Worm (Caenorhabditis elegans) whole organism, L4 larva: ENCODE measurements around the gene M02D8.5.

Experiments used
- F10B5.3 ChIP-seq: sonication (generic microtip); optimal IDR thresholded peaks from 2 replicates; lab custom pipeline; 2016; ENCODE audit warnings: mild to moderate bottlenecking, missing genetic modification characterization, missing compliant biosample characterization
- F37D6.2 ChIP-seq: sonication (generic microtip); optimal IDR thresholded peaks from 2 replicates; lab custom pipeline; 2016; ENCODE audit warnings: mild to moderate bottlenecking, missing genetic modification characterization, missing compliant biosample characterization
- T20F7.1 ChIP-seq: fragments of 200-800 bp; sonication (Bioruptor generic); optimal IDR thresholded peaks from 2 replicates; lab custom pipeline; 2018; ENCODE audit warnings: mild to moderate bottlenecking, missing genetic modification characterization, missing compliant biosample characterization
- T26A8.4 ChIP-seq: fragments of 200-800 bp; sonication (Bioruptor generic); IDR thresholded peaks from 2 replicates; pipeline ENCODE4 v1.3.6; 2022; ENCODE audit warnings: missing genetic modification characterization, missing compliant biosample characterization
- ZK337.2 ChIP-seq: fragments of 200-800 bp; sonication (Bioruptor generic); IDR thresholded peaks from 2 replicates; pipeline ENCODE4 v1.3.6; 2022; ENCODE audit warnings: missing genetic modification reagents, missing genetic modification characterization, missing compliant biosample characterization
- aha-1 ChIP-seq: fragments of 150-350 bp; peaks from one replicate; lab custom pipeline; 2014; ENCODE audit warnings: missing biosample characterization, missing genetic modification characterization
- arid-1 ChIP-seq: fragments of 200-800 bp; sonication (Bioruptor generic); conservative IDR thresholded peaks from 2 replicates; pipeline ENCODE4 v1.3.6; 2022; ENCODE audit warnings: missing genetic modification reagents, missing genetic modification characterization, missing compliant biosample characterization
- ceh-28 ChIP-seq: fragments of 150-350 bp; optimal IDR thresholded peaks from 2 replicates; lab custom pipeline; 2014; ENCODE audit warnings: missing biosample characterization, missing genetic modification reagents, missing genetic modification characterization
- ceh-44 ChIP-seq: fragments of 200-800 bp; sonication (Bioruptor generic); IDR thresholded peaks from 2 replicates; pipeline ENCODE4 v1.3.6; 2022; ENCODE audit warnings: missing genetic modification reagents, missing genetic modification characterization, missing compliant biosample characterization
- daf-16 ChIP-seq, 3 experiments: sonication (generic microtip); optimal IDR thresholded peaks; 2 replicates each; lab custom pipeline; 2016 to 2017; ENCODE audit warnings: missing genetic modification characterization in 3 of 3, missing genetic modification reagents in 3 of 3, mild to moderate bottlenecking in 2 of 3, missing compliant biosample characterization in 2 of 3, missing biosample characterization in 1 of 3, moderate library complexity in 1 of 3
- dmd-6 ChIP-seq: fragments of 200-800 bp; sonication (Bioruptor generic); IDR thresholded peaks from 2 replicates; pipeline ENCODE4 v1.3.6; 2022; ENCODE audit warnings: missing genetic modification reagents, missing genetic modification characterization, missing compliant biosample characterization
- dmd-9 ChIP-seq: fragments of 200-800 bp; sonication (Bioruptor generic); IDR thresholded peaks from 2 replicates; pipeline ENCODE4 v1.3.6; 2022; ENCODE audit warnings: missing genetic modification reagents, missing genetic modification characterization, missing compliant biosample characterization
- dve-1 ChIP-seq: sonication (generic microtip); optimal IDR thresholded peaks from 2 replicates; lab custom pipeline; 2017; ENCODE audit warnings: antibody characterized with exemption, mild to moderate bottlenecking, missing genetic modification characterization, missing compliant biosample characterization; ENCODE audit not compliant: insufficient read depth
- egl-43 ChIP-seq: fragments of 200-800 bp; sonication (Bioruptor generic); IDR thresholded peaks from 2 replicates; pipeline ENCODE4 v1.3.6; 2022; ENCODE audit warnings: missing genetic modification reagents, missing genetic modification characterization, missing compliant biosample characterization
- hlh-11 ChIP-seq: fragments of 200-800 bp; sonication (Bioruptor generic); optimal IDR thresholded peaks from 2 replicates; lab custom pipeline; 2018; ENCODE audit warnings: mild to moderate bottlenecking, missing genetic modification characterization, missing compliant biosample characterization
- hlh-30 ChIP-seq: sonication (generic microtip); optimal IDR thresholded peaks from 2 replicates; lab custom pipeline; 2017; ENCODE audit warnings: antibody characterized with exemption, mild to moderate bottlenecking, missing genetic modification characterization, missing compliant biosample characterization; ENCODE audit not compliant: insufficient read depth
- lin-29 ChIP-seq: fragments of 200-800 bp; sonication (Bioruptor generic); IDR thresholded peaks from 2 replicates; pipeline ENCODE4 v1.3.6; 2022; ENCODE audit warnings: missing genetic modification reagents, missing genetic modification characterization, missing compliant biosample characterization
- madf-5 ChIP-seq, 2 experiments: fragments of 200-800 bp; sonication (Bioruptor generic); IDR thresholded peaks; 2 replicates each; pipeline ENCODE4 v1.3.6; 2022; ENCODE audit warnings: missing compliant biosample characterization in 2 of 2, missing genetic modification characterization in 2 of 2
- mep-1 ChIP-seq: fragments of 150-350 bp; sonication (generic microtip); optimal IDR thresholded peaks from 3 replicates; lab custom pipeline; 2014; ENCODE audit warnings: missing biosample characterization, missing genetic modification characterization
- mes-2 ChIP-seq: sonication (generic microtip); optimal IDR thresholded peaks from 2 replicates; lab custom pipeline; 2016; ENCODE audit warnings: missing genotype, mild to moderate bottlenecking, missing genetic modification characterization, missing compliant biosample characterization; ENCODE audit not compliant: poor library complexity, severe bottlenecking
- nhr-42 ChIP-seq: fragments of 200-800 bp; sonication (Bioruptor generic); IDR thresholded peaks from 2 replicates; pipeline ENCODE4 v1.3.6; 2022; ENCODE audit warnings: missing genetic modification characterization, missing compliant biosample characterization
- nhr-48 ChIP-seq: sonication (generic microtip); optimal IDR thresholded peaks from 2 replicates; lab custom pipeline; 2016; ENCODE audit warnings: mild to moderate bottlenecking, missing genetic modification characterization, missing compliant biosample characterization
- nhr-6 ChIP-seq: fragments of 150-350 bp; optimal IDR thresholded peaks from 2 replicates; lab custom pipeline; 2014; ENCODE audit warnings: missing biosample characterization, missing genetic modification characterization
- php-3 ChIP-seq: fragments of 200-800 bp; sonication (Bioruptor generic); IDR thresholded peaks from 2 replicates; pipeline ENCODE4 v1.3.6; 2022; ENCODE audit warnings: missing genetic modification reagents, missing genetic modification characterization, missing compliant biosample characterization
- pqm-1 ChIP-seq: sonication (generic microtip); optimal IDR thresholded peaks from 2 replicates; lab custom pipeline; 2017; ENCODE audit warnings: missing biosample characterization, missing genetic modification characterization
- rbr-2 ChIP-seq: sonication (generic microtip); optimal IDR thresholded peaks from 2 replicates; lab custom pipeline; 2016; ENCODE audit warnings: missing genotype, missing genetic modification characterization, missing compliant biosample characterization
- set-16 ChIP-seq: fragments of 200-800 bp; sonication (Bioruptor generic); IDR thresholded peaks from 2 replicates; pipeline ENCODE4 v1.3.6; 2022; ENCODE audit warnings: missing genetic modification reagents, missing genetic modification characterization, missing compliant biosample characterization
- unc-130 ChIP-seq: sonication (generic microtip); optimal IDR thresholded peaks from 2 replicates; lab custom pipeline; 2016; ENCODE audit warnings: missing genetic modification reagents, missing genetic modification characterization, missing compliant biosample characterization
- unc-62 ChIP-seq, 3 experiments: fragments of 150-350 bp in 1 of 3; sonication (generic microtip); optimal IDR thresholded peaks in 2 of 3; peaks in 1 of 3; 1 replicate in 1 of 3; 2 replicates in 2 of 3; lab custom pipeline; 2014 to 2017; ENCODE audit warnings: missing biosample characterization in 3 of 3, missing genetic modification characterization in 3 of 3, missing genetic modification reagents in 3 of 3, missing genotype in 1 of 3
- ztf-11 ChIP-seq: fragments of 150-350 bp; optimal IDR thresholded peaks from 2 replicates; lab custom pipeline; 2014; ENCODE audit warnings: missing biosample characterization, missing genetic modification characterization

The M02D8.5 gene

DNA sequence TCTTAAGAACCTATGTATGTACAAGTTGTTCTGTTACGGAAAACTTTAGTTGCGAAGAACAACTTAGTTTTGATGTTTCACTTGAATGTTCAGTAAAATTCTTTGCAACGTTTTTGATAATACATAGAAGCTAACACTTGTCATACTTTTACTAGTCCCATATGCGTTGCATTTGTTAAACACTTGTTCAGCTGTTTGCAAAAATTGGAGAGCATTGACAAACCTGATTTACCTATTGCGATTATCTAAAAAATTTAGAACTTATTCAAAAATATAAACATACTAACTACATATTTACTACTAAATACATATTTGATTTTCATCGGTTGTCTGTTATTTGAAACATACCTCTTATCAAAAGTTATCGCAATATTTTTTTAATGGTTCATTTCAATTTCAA lies 43.2 kb downstream of the M02D8.5 start (continued):
- TF ChIP-seq daf-16 (GFP tag; optimal IDR thresholded peaks at IDR 0.05; lab: Kevin White, UChicago) (no peak), daf-16 (tag; optimal IDR thresholded peaks at IDR 0.05; lab: Kevin White, UChicago) (peak; percentile 71), arid-1 (GFP tag; lab: Robert Waterston, UW) (no peak), T26A8.4 (GFP tag; lab: Robert Waterston, UW) (0 out of 2 replicates have a peak, but pooled peaks have one; percentile 10), lin-29 (GFP tag; lab: Robert Waterston, UW) (no peak), ztf-11 (tag; lab: Kevin White, UChicago) (no peak), ceh-44 (GFP tag; lab: Robert Waterston, UW) (no peak), ceh-28 (tag; lab: Kevin White, UChicago) (no peak), nhr-42 (GFP tag; lab: Robert Waterston, UW) (no peak), T20F7.1 (peak; percentile 34)

DNA sequence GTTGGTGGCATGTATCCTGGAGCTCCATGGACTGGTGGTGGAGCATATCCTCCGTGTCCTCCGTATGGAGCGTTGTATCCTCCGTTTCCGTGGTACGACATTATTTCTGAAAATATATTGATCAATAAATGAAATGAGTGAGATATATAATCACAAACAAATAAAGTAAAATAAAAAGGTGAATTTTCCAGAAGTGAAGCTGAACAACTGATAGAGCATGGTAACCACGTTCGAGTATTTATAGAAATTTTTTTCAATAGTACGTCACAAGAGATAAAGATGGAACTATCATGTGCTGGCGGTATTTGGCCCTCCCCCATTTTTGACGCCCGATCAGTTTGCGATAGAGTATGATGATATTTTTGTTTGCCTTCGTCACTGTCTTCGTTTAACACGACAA lies 44.6 kb downstream of the M02D8.5 start, which contains the start of gene F53A9.7:
Gene F53A9.7 (minus strand): TSS at position 101 of the 400 bp plus-strand sequence.
- TF ChIP-seq unc-62 (GFP tag; optimal IDR thresholded peaks at IDR 0.05 in 1 of 2; lab: Kevin White, UChicago) (peak in 1 of 2 experiments; percentile 60), unc-62 (tag; optimal IDR thresholded peaks at IDR 0.05; lab: Kevin White, UChicago) (no peak), aha-1 (tag; lab: Kevin White, UChicago) (peak; percentile 25), rbr-2 (no peak), dve-1 (tag; lab: Kevin White, UChicago) (peak; percentile 13)

DNA sequence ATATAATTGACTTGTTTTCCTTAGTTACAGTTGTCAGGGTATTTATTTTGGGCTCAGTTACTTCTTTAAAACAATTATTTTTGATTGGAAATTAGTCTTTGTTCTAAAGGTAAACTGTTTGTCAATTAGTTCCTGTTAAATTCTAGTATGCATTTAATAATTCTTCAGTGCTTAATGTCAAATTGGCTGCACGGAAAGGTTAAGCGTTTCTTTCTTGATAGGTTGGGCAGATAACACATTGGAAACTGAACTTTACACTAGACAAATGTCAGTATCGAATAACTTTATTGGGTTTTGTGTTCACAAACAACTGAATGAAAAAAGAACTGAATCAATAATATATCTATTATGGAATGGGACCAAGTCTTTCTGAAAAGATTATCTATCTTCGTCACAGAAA lies 46.6 kb downstream of the M02D8.5 start:
- peak; percentile 42 for TF ChIP-seq dmd-6 (GFP tag; lab: Robert Waterston, UW)
- peak; percentile 16 for TF ChIP-seq aha-1 (tag; lab: Kevin White, UChicago)
- TF ChIP-seq dve-1 (tag; lab: Kevin White, UChicago) = peak; percentile 42
- TF ChIP-seq daf-16 (GFP tag; optimal IDR thresholded peaks at IDR 0.05; lab: Kevin White, UChicago) = no peak
- peak; percentile 66 for TF ChIP-seq daf-16 (tag; optimal IDR thresholded peaks at IDR 0.05; lab: Kevin White, UChicago)
- no peak for TF ChIP-seq madf-5 (GFP tag; IDR thresholded peaks at IDR 0.05; lab: Robert Waterston, UW)
- no peak for TF ChIP-seq F10B5.3
- TF ChIP-seq php-3 (GFP tag; lab: Robert Waterston, UW) = 0 out of 2 replicates have a peak, but pooled peaks have one; percentile 10
- TF ChIP-seq F37D6.2 (tag; lab: Kevin White, UChicago) = no peak
- TF ChIP-seq egl-43 (GFP tag; lab: Robert Waterston, UW) = no peak

DNA sequence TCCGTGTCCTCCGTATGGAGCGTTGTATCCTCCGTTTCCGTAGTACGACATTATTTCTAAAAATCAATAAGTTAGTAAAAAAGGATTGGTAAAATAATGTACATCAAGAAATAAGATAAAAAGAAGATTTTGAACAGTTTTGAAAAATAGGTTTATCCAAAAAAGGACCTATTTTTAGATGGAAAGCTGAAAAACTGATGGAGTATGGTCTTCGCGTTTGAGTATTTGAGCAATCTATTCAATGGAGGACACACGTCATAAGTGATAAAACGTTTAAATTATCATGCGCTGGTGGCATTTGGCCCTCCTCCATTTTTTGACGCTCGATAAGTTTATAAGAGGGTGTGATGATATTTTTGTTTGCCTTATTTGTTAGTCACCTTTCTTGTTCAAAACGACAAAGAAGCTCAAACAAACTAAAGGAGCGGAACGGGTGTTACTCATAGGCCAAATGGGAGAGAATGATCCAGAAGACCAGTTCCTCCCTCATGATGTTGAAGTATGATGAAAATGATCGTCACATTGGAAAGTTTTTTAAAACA lies 47.6 kb downstream of the M02D8.5 start, which contains the start of gene F53A9.6:
Gene F53A9.6 (minus strand): TSS at position 51 of the 542 bp plus-strand sequence.
- TF ChIP-seq hlh-30 (tag; lab: Kevin White, UChicago) (peak; percentile 63), mes-2 (tag; lab: Kevin White, UChicago) (peak; percentile 21), dve-1 (tag; lab: Kevin White, UChicago) (peak; percentile 79), daf-16 (GFP tag; optimal IDR thresholded peaks at IDR 0.05; lab: Kevin White, UChicago) (no peak), daf-16 (tag; optimal IDR thresholded peaks at IDR 0.05; lab: Kevin White, UChicago) (peak; percentile 47), madf-5 (GFP tag; IDR thresholded peaks at IDR 0.05; lab: Robert Waterston, UW) (no peak), set-16 (GFP tag; lab: Robert Waterston, UW) (no peak), nhr-48 (tag; lab: Kevin White, UChicago) (no peak), unc-130 (no peak), hlh-11 (peak; percentile 40), pqm-1 (peak; percentile 23), F10B5.3 (no peak), ZK337.2 (GFP tag; lab: Robert Waterston, UW) (no peak), mep-1 (tag; lab: Kevin White, UChicago) (peak; percentile 33), dmd-6 (GFP tag; lab: Robert Waterston, UW) (peak; percentile 45; the same call in 1 of the 2 replicates), unc-62 (GFP tag; optimal IDR thresholded peaks at IDR 0.05 in 1 of 2; lab: Kevin White, UChicago) (peak in 1 of 2 experiments; percentile 78), unc-62 (tag; optimal IDR thresholded peaks at IDR 0.05; lab: Kevin White, UChicago) (no peak), nhr-6 (tag; lab: Kevin White, UChicago) (peak; percentile 86), dmd-9 (no peak)
- TF ChIP-seq, all 104 proteins: peak for 10
